Worm (Caenorhabditis elegans) whole organism, midembryonic: ENCODE results near the gene Y39A1A.9.

Experiments used
- T22C8.4 ChIP-seq: fragments of 200-800 bp; sonication (Bioruptor generic); IDR thresholded peaks from 2 replicates; pipeline ENCODE4 v1.3.6; 2022; ENCODE audit warnings: missing genetic modification characterization, missing compliant biosample characterization
- flt-1 ChIP-seq: fragments of 200-800 bp; sonication (Bioruptor generic); IDR thresholded peaks from 2 replicates; pipeline ENCODE4 v1.3.6; 2022; ENCODE audit warnings: missing genetic modification characterization, missing compliant biosample characterization
- klf-2 ChIP-seq: fragments of 200-800 bp; sonication (Bioruptor generic); conservative IDR thresholded peaks from 2 replicates; pipeline ENCODE4 v1.3.6; 2022; ENCODE audit warnings: missing genetic modification reagents, missing genetic modification characterization, missing compliant biosample characterization
- med-1 ChIP-seq: sonication (generic microtip); optimal IDR thresholded peaks from 2 replicates; lab custom pipeline; 2017; ENCODE audit warnings: missing genetic modification characterization, mild to moderate bottlenecking, missing compliant biosample characterization, antibody characterized with exemption, missing genetic modification reagents; ENCODE audit not compliant: insufficient read depth
- ref-1 ChIP-seq: fragments of 200-800 bp; sonication (Bioruptor generic); conservative IDR thresholded peaks from 2 replicates; pipeline ENCODE4 v1.3.6; 2022; ENCODE audit warnings: missing genetic modification reagents, missing genetic modification characterization, missing compliant biosample characterization
- tab-1 ChIP-seq: fragments of 200-800 bp; sonication (Bioruptor generic); IDR thresholded peaks from 2 replicates; pipeline ENCODE4 v1.3.6; 2022; ENCODE audit warnings: missing genetic modification characterization, missing compliant biosample characterization

DNA sequence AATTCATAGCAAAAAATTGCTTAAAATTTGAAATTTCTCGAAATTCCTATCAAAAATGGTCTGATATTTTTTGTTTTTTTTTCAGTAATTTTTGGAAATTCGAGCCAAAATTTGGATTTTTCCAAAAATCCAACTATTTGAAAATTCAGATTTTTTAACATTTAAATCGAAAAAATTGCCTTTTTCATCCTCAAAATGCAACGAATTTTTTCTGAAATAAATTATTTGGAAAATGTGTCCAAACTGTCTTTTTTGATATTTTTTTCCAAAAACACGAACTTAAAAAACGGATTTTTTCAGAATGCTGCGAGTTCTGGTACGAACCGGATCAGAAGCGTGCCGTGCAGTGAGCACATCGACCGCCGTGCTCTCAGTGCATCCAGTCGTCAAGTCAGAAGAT, 18.1 kb downstream of the Y39A1A.9 start, which contains the start of gene mrpl-22:
- TF ChIP-seq klf-2 (no peak), med-1 (GFP tag; lab: Kevin White, UChicago) (no peak), ref-1 (GFP tag; lab: Robert Waterston, UW) (no peak), tab-1 (GFP tag; lab: Robert Waterston, UW) (no peak), T22C8.4 (no peak), flt-1 (GFP tag; lab: Robert Waterston, UW) (no peak)
